Worm (Caenorhabditis elegans) whole organism, late embryonic: ENCODE data around the gene C25H3.14.

Source experiments
- C38D4.7 ChIP-seq: fragments of 200-800 bp; sonication (Bioruptor generic); optimal IDR thresholded peaks from 2 replicates; lab custom pipeline; 2018; ENCODE audit warnings: mild to moderate bottlenecking, missing genetic modification characterization, moderate library complexity, missing compliant biosample characterization
- K02D7.2 ChIP-seq: sonication (generic microtip); optimal IDR thresholded peaks from 2 replicates; lab custom pipeline; 2017; ENCODE audit warnings: mild to moderate bottlenecking, missing genetic modification characterization, missing compliant biosample characterization
- Y22D7AL.16 ChIP-seq: sonication (generic microtip); optimal IDR thresholded peaks from 2 replicates; lab custom pipeline; 2016; ENCODE audit warnings: missing genetic modification characterization, missing compliant biosample characterization
- ama-1 ChIP-seq: fragments of 150-350 bp; optimal IDR thresholded peaks from 2 replicates; lab custom pipeline; 2014
- ceh-22 ChIP-seq: sonication (generic microtip); optimal IDR thresholded peaks from 2 replicates; lab custom pipeline; 2017; ENCODE audit warnings: missing biosample characterization, missing genetic modification characterization
- ceh-24 ChIP-seq: sonication (generic microtip); optimal IDR thresholded peaks from 2 replicates; lab custom pipeline; 2016; ENCODE audit warnings: mild to moderate bottlenecking, missing genetic modification characterization, missing compliant biosample characterization
- ceh-34 ChIP-seq: sonication (generic microtip); optimal IDR thresholded peaks from 2 replicates; lab custom pipeline; 2016; ENCODE audit warnings: mild to moderate bottlenecking, missing genetic modification characterization, missing compliant biosample characterization
- ceh-45 ChIP-seq: fragments of 200-800 bp; sonication (Bioruptor generic); IDR thresholded peaks from 2 replicates; pipeline ENCODE4 v1.3.6; 2022; ENCODE audit warnings: missing genetic modification reagents, missing genetic modification characterization, missing compliant biosample characterization
- ceh-48 ChIP-seq: sonication (generic microtip); optimal IDR thresholded peaks from 2 replicates; lab custom pipeline; 2016; ENCODE audit warnings: missing genetic modification characterization, inconsistent platforms, missing compliant biosample characterization
- ceh-6 ChIP-seq: fragments of 200-800 bp; sonication (Bioruptor generic); optimal IDR thresholded peaks from 2 replicates; lab custom pipeline; 2018; ENCODE audit warnings: mild to moderate bottlenecking, missing genetic modification characterization, missing compliant biosample characterization
- ceh-9 ChIP-seq: sonication (generic microtip); optimal IDR thresholded peaks from 2 replicates; lab custom pipeline; 2016; ENCODE audit warnings: mild to moderate bottlenecking, missing genetic modification characterization, inconsistent platforms, missing compliant biosample characterization
- dve-1 ChIP-seq: sonication (generic microtip); optimal IDR thresholded peaks from 2 replicates; lab custom pipeline; 2017; ENCODE audit warnings: antibody characterized with exemption, mild to moderate bottlenecking, missing genetic modification characterization, missing compliant biosample characterization
- elt-2 ChIP-seq: sonication (generic microtip); optimal IDR thresholded peaks from 2 replicates; lab custom pipeline; 2016; ENCODE audit warnings: missing genetic modification reagents, missing genetic modification characterization, missing compliant biosample characterization
- ets-4 ChIP-seq: sonication (generic microtip); optimal IDR thresholded peaks from 2 replicates; lab custom pipeline; 2016; ENCODE audit warnings: missing genetic modification characterization, missing compliant biosample characterization
- eyg-1 ChIP-seq: sonication (generic microtip); optimal IDR thresholded peaks from 2 replicates; lab custom pipeline; 2016; ENCODE audit warnings: missing genotype, missing genetic modification characterization, missing compliant biosample characterization
- fax-1 ChIP-seq: sonication (generic microtip); optimal IDR thresholded peaks from 2 replicates; lab custom pipeline; 2016; ENCODE audit warnings: missing genotype, missing genetic modification characterization, missing compliant biosample characterization
- fkh-10 ChIP-seq: fragments of 150-350 bp; optimal IDR thresholded peaks from 2 replicates; lab custom pipeline; 2014; ENCODE audit warnings: missing biosample characterization, missing genetic modification reagents, missing genetic modification characterization
- fkh-6 ChIP-seq: sonication (generic microtip); optimal IDR thresholded peaks from 2 replicates; lab custom pipeline; 2016; ENCODE audit warnings: missing genetic modification characterization, missing compliant biosample characterization
- gmeb-2 ChIP-seq: sonication (generic microtip); optimal IDR thresholded peaks from 2 replicates; lab custom pipeline; 2016; ENCODE audit warnings: missing genetic modification characterization, inconsistent platforms, missing compliant biosample characterization
- hlh-13 ChIP-seq: fragments of 200-800 bp; sonication (Bioruptor generic); optimal IDR thresholded peaks from 2 replicates; lab custom pipeline; 2018; ENCODE audit warnings: mild to moderate bottlenecking, missing genetic modification characterization, missing compliant biosample characterization
- hlh-15 ChIP-seq: sonication (generic microtip); optimal IDR thresholded peaks from 2 replicates; lab custom pipeline; 2016; ENCODE audit warnings: missing genetic modification characterization, missing compliant biosample characterization
- hlh-30 ChIP-seq: sonication (generic microtip); optimal IDR thresholded peaks from 2 replicates; lab custom pipeline; 2017; ENCODE audit warnings: antibody characterized with exemption, missing genetic modification characterization, missing compliant biosample characterization; ENCODE audit not compliant: insufficient read depth
- hlh-6 ChIP-seq: sonication (generic microtip); optimal IDR thresholded peaks from 2 replicates; lab custom pipeline; 2016; ENCODE audit warnings: missing genotype, missing genetic modification characterization, missing compliant biosample characterization
- hlh-8 ChIP-seq: sonication (generic microtip); optimal IDR thresholded peaks from 2 replicates; lab custom pipeline; 2016; ENCODE audit warnings: missing genotype, missing genetic modification characterization, missing compliant biosample characterization
- lim-6 ChIP-seq: sonication (generic microtip); optimal IDR thresholded peaks from 2 replicates; lab custom pipeline; 2016; ENCODE audit warnings: missing genetic modification characterization, missing compliant biosample characterization
- madf-2 ChIP-seq: sonication (generic microtip); optimal IDR thresholded peaks from 2 replicates; lab custom pipeline; 2017; ENCODE audit warnings: missing genetic modification characterization, missing compliant biosample characterization
- nhr-11 ChIP-seq: fragments of 150-350 bp; optimal IDR thresholded peaks from 2 replicates; lab custom pipeline; 2014; ENCODE audit warnings: missing biosample characterization, missing genetic modification characterization
- odd-2 ChIP-seq: sonication (generic microtip); optimal IDR thresholded peaks from 2 replicates; lab custom pipeline; 2017; ENCODE audit warnings: antibody characterized with exemption, mild to moderate bottlenecking, missing genetic modification characterization, missing compliant biosample characterization
- pag-3 ChIP-seq: sonication (generic microtip); optimal IDR thresholded peaks from 2 replicates; lab custom pipeline; 2016; ENCODE audit warnings: missing compliant biosample characterization, missing genetic modification characterization, borderline replicate concordance
- pha-4 ChIP-seq: fragments of 150-350 bp; optimal IDR thresholded peaks from 2 replicates; lab custom pipeline; 2018; ENCODE audit warnings: missing biosample characterization, missing genetic modification reagents, missing genetic modification characterization
- pros-1 ChIP-seq: fragments of 150-350 bp; optimal IDR thresholded peaks from 2 replicates; lab custom pipeline; 2014; ENCODE audit warnings: missing biosample characterization, missing genetic modification reagents, missing genetic modification characterization
- ref-2 ChIP-seq: sonication (generic microtip); optimal IDR thresholded peaks from 2 replicates; lab custom pipeline; 2016; ENCODE audit warnings: missing genetic modification characterization, missing compliant biosample characterization
- sdc-2 ChIP-seq: sonication (generic microtip); optimal IDR thresholded peaks from 2 replicates; lab custom pipeline; 2016; ENCODE audit warnings: missing genotype, missing genetic modification characterization, missing compliant biosample characterization
- syd-9 ChIP-seq: sonication (generic microtip); optimal IDR thresholded peaks from 2 replicates; lab custom pipeline; 2016; ENCODE audit warnings: mild to moderate bottlenecking, missing genetic modification characterization, moderate library complexity, missing compliant biosample characterization
- tbx-2 ChIP-seq: sonication (generic microtip); optimal IDR thresholded peaks from 2 replicates; lab custom pipeline; 2016; ENCODE audit warnings: missing genetic modification characterization, missing compliant biosample characterization
- tbx-7 ChIP-seq: sonication (generic microtip); optimal IDR thresholded peaks from 2 replicates; lab custom pipeline; 2016; ENCODE audit warnings: missing genotype, missing genetic modification characterization, missing compliant biosample characterization
- ttx-3 ChIP-seq: sonication (generic microtip); optimal IDR thresholded peaks from 2 replicates; lab custom pipeline; 2016; ENCODE audit warnings: missing genetic modification reagents, missing genetic modification characterization, missing compliant biosample characterization
- unc-42 ChIP-seq: sonication (generic microtip); optimal IDR thresholded peaks from 2 replicates; lab custom pipeline; 2016; ENCODE audit warnings: missing genotype, missing genetic modification characterization, missing compliant biosample characterization
- unc-86 ChIP-seq: sonication (generic microtip); optimal IDR thresholded peaks from 2 replicates; lab custom pipeline; 2016; ENCODE audit warnings: missing genetic modification characterization, missing compliant biosample characterization

Gene C25H3.14

DNA sequence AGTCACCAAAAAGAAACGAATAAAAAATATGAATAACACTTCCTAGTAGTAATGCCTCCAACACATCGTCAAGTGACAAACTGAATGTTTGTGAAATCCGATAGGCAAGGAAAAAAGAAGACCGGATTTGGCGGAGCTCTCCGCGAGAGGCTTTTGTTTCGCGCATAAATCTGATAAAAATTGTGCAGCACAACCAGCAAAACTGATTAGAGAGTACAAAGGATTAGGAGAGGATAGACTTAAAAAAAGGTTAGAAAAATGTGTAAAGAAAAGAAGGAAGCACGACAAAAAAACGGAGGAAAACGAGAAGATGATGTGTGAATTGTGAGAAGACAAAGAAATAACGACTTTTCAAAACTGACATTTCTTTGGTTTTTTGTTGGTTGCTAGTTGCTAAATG lies 32.8 kb downstream of the C25H3.14 start, which contains the start of gene rab-3:
Gene rab-3 (minus strand): TSS at position 147 of the 400 bp plus-strand sequence.
- TF ChIP-seq ceh-34 = no peak
- peak; percentile 78 for TF ChIP-seq unc-42 (tag; lab: Kevin White, UChicago)
- TF ChIP-seq, all 69 proteins: peak for 1

DNA sequence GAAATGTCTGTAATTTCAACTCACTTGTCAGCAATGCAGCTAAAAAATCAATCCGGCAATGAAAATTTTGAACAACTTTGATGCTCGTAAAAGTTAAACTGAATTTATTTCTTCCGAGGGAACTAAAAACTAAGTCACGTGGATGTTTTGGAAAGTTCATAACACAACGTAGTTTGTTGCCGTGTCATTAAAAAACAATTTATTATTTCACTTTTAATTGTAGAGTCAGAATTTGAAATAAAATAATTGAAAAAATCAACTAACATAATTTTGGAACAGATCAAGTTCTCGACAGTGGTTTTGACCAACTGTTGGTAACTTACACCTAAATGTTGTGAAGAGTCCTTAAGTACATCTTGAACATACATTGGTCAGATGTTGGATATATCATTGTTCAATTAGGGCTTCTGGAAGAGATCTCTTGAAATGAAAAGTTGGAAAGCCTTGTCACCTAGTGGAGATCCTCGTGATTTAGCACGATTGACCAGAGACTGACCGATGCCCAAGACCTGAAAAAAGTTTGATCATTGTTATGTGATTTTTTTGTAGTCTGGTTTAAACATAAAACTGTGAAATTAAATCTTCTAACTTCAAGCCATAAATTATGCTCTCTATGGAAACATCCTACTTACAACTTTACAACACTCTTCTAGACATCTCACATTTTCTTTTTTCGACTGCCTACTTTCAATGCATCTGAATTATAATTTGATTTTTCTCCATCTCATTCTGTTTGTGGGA lies 35.6 kb downstream of the C25H3.14 start, which contains the start of the genes C18A3.7 and C18A3.11:
Gene C18A3.7 (minus strand): TSS at position 101 of the 741 bp plus-strand sequence.
Gene C18A3.11 (plus strand): TSS at position 691 of the 741 bp plus-strand sequence.
- no peak for TF ChIP-seq C38D4.7 (GFP tag; lab: Kevin White, UChicago)
- TF ChIP-seq fkh-10 = no peak
- no peak for TF ChIP-seq odd-2 (tag; lab: Kevin White, UChicago)
- TF ChIP-seq Y22D7AL.16 (tag; lab: Kevin White, UChicago) = no peak

DNA sequence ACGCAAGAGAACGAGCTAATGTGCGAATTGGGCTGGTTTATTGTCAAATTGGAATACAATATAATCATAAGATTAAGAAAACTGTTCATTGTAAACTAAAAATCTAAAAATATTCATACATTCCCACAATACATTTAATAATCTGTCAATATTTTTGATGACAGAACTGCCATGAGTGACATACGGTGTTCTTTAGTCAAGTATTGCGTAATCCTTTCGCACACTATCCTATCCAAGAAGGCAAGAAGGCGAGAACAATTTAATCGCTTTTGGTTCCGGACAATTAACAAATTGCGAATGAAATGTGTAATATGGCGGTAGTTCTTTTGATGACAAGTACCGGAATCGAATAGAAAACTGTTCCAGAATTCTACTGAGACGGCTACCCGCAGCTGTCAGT lies 40.0 kb downstream of the C25H3.14 start:
- TF ChIP-seq sdc-2 (tag; lab: Kevin White, UChicago) (no peak), nhr-11 (no peak), ceh-24 (no peak), hlh-30 (tag; lab: Kevin White, UChicago) (no peak), hlh-13 (no peak), unc-86 (tag; lab: Kevin White, UChicago) (no peak), hlh-6 (tag; lab: Kevin White, UChicago) (no peak), ama-1 (lab: Kevin White, UChicago) (no peak), dve-1 (tag; lab: Kevin White, UChicago) (no peak), C38D4.7 (GFP tag; lab: Kevin White, UChicago) (no peak), ceh-34 (no peak), syd-9 (no peak), ceh-45 (GFP tag; lab: Robert Waterston, UW) (no peak), ceh-6 (GFP tag; lab: Kevin White, UChicago) (no peak), hlh-8 (tag; lab: Kevin White, UChicago) (no peak), fkh-6 (tag; lab: Kevin White, UChicago) (no peak), K02D7.2 (tag; lab: Kevin White, UChicago) (no peak), hlh-15 (no peak), eyg-1 (tag; lab: Kevin White, UChicago) (no peak), ref-2 (no peak)

DNA sequence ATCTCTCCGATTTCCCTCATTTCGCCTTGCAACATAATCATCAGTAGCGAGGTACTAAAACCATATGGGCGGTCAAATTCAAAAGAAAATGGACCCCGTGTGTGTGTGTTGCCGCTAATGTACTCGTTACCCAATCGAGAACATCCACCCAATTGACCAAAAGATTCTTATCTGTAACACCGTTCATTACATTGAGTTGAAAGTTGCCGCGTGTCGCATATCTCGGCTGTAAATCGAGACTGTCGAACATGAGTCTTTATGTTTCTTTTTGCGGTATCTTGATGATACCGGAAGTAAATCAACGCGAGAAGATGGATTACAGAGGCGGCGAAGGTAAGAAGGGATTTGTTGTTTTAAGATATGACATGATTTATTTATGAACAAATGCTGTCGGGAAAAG lies 40.8 kb downstream of the C25H3.14 start:
- no peak for TF ChIP-seq ceh-48 (tag; lab: Kevin White, UChicago)
- no peak for TF ChIP-seq pag-3
- no peak for TF ChIP-seq ets-4 (tag; lab: Kevin White, UChicago)
- no peak for TF ChIP-seq ceh-24
- TF ChIP-seq pha-4 (tag; lab: Kevin White, UChicago) = no peak
- no peak for TF ChIP-seq tbx-2 (tag; lab: Kevin White, UChicago)
- no peak for TF ChIP-seq madf-2 (tag; lab: Kevin White, UChicago)
- TF ChIP-seq sdc-2 (tag; lab: Kevin White, UChicago) = no peak
- TF ChIP-seq gmeb-2 (tag; lab: Kevin White, UChicago) = no peak
- TF ChIP-seq ttx-3 (tag; lab: Kevin White, UChicago) = no peak
- no peak for TF ChIP-seq lim-6
- no peak for TF ChIP-seq ceh-22 (tag; lab: Kevin White, UChicago)
- TF ChIP-seq fax-1 (tag; lab: Kevin White, UChicago) = no peak
- TF ChIP-seq hlh-6 (tag; lab: Kevin White, UChicago) = no peak
- TF ChIP-seq syd-9 = no peak
- no peak for TF ChIP-seq unc-86 (tag; lab: Kevin White, UChicago)
- no peak for TF ChIP-seq ceh-9 (tag; lab: Kevin White, UChicago)
- no peak for TF ChIP-seq pros-1 (tag; lab: Kevin White, UChicago)
- no peak for TF ChIP-seq tbx-7
- no peak for TF ChIP-seq elt-2 (tag; lab: Kevin White, UChicago)
